Worm (Caenorhabditis elegans) whole organism, early embryonic: ENCODE results near the gene nep-17.

Experiments
- F13C5.2 ChIP-seq: sonication (generic microtip); optimal IDR thresholded peaks from 2 replicates; lab custom pipeline; 2017; ENCODE audit warnings: mild to moderate bottlenecking, missing genetic modification characterization, inconsistent platforms, missing compliant biosample characterization
- ama-1 ChIP-seq: fragments of 150-350 bp; optimal IDR thresholded peaks from 2 replicates; lab custom pipeline; 2014
- ceh-13 ChIP-seq: fragments of 200-800 bp; sonication (Bioruptor generic); optimal IDR thresholded peaks from 2 replicates; lab custom pipeline; 2018; ENCODE audit warnings: mild to moderate bottlenecking, missing genetic modification characterization, missing compliant biosample characterization
- ets-7 ChIP-seq: sonication (generic microtip); optimal IDR thresholded peaks from 2 replicates; lab custom pipeline; 2016; ENCODE audit warnings: missing genotype, missing genetic modification characterization, missing compliant biosample characterization
- sea-1 ChIP-seq: fragments of 200-800 bp; sonication (Bioruptor generic); conservative IDR thresholded peaks from 2 replicates; pipeline ENCODE4 v1.3.6; 2022; ENCODE audit warnings: missing genetic modification characterization, missing compliant biosample characterization

DNA sequence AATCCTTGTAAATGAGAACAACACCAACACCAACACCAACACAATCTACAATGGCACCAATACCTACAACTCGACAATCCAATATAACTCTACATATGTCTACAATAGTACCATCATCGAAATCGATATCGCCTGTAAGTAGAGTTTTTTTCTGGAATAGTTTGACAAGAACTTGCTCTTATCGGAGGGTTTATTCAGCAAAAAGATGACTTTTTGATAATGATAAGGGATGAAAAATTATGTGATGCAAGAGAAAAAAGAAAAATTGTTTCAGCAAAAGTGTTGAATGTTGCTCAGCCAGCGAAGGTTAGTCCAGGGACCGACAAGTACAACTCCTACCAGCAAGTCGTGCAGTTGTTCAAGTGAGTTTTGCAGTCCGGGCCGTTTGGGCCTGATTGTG lies 988 bp downstream of the nep-17 start:
- TF ChIP-seq ceh-13 (GFP tag; lab: Kevin White, UChicago) (no peak), ets-7 (tag; lab: Kevin White, UChicago) (no peak), ama-1 (lab: Kevin White, UChicago) (no peak), sea-1 (no peak), F13C5.2 (tag; lab: Kevin White, UChicago) (no peak)
